Fruit fly (Drosophila melanogaster) whole organism, wandering third instar larva: ENCODE results near the gene Stat92E.

Experiments used
- Abd-B ChIP-seq: fragments of >200 bp; optimal IDR thresholded peaks from 2 replicates; lab custom pipeline; 2017; ENCODE audit warnings: missing biosample characterization, missing genetic modification characterization
- CG32264 ChIP-seq: fragments of 200-800 bp; sonication (Bioruptor generic); optimal IDR thresholded peaks from 2 replicates; lab custom pipeline; 2016; ENCODE audit warnings: missing biosample characterization, missing genetic modification characterization
- CG9705 ChIP-seq: fragments of 200-800 bp; sonication (Bioruptor generic); optimal IDR thresholded peaks from 2 replicates; lab custom pipeline; 2018; ENCODE audit warnings: missing biosample characterization, mild to moderate bottlenecking, missing genetic modification characterization
- CrebA ChIP-seq: fragments of 200-800 bp; sonication (Bioruptor generic); optimal IDR thresholded peaks from 2 replicates; lab custom pipeline; 2016; ENCODE audit warnings: missing biosample characterization, mild to moderate bottlenecking, missing genetic modification characterization, borderline replicate concordance
- Dfd ChIP-seq: fragments of >200 bp; optimal IDR thresholded peaks from 2 replicates; lab custom pipeline; 2017; ENCODE audit warnings: missing biosample characterization, missing genetic modification characterization
- Dif ChIP-seq: fragments of 200-275, 200-300 bp; sonication (Bioruptor generic); optimal IDR thresholded peaks from 2 replicates; lab custom pipeline; 2018; ENCODE audit warnings: missing biosample characterization, missing genetic modification characterization; ENCODE audit not compliant: partially characterized antibody
- GATAd ChIP-seq: sonication (Bioruptor generic); optimal IDR thresholded peaks from 2 replicates; lab custom pipeline; 2016; ENCODE audit warnings: missing biosample characterization, missing genetic modification characterization
- HLH106 ChIP-seq: fragments of 200-800 bp; optimal IDR thresholded peaks from 3 replicates; lab custom pipeline; 2019; ENCODE audit warnings: missing biosample characterization, mild to moderate bottlenecking, missing genetic modification characterization, moderate library complexity
- Hnf4 ChIP-seq: fragments of 200-800 bp; sonication (Bioruptor generic); optimal IDR thresholded peaks from 2 replicates; lab custom pipeline; 2016; ENCODE audit warnings: missing biosample characterization, mild to moderate bottlenecking, missing genetic modification characterization
- Hr78 ChIP-seq: fragments of >200 bp; optimal IDR thresholded peaks from 2 replicates; lab custom pipeline; 2017; ENCODE audit warnings: missing biosample characterization, missing genetic modification characterization
- Hr83 ChIP-seq: fragments of 200-300 bp; sonication (Bioruptor generic); optimal IDR thresholded peaks from 2 replicates; lab custom pipeline; 2016; ENCODE audit warnings: missing biosample characterization, mild to moderate bottlenecking, missing genetic modification characterization, moderate library complexity; ENCODE audit not compliant: poor library complexity, severe bottlenecking
- Jra ChIP-seq: sonication (Bioruptor generic); optimal IDR thresholded peaks from 2 replicates; lab custom pipeline; 2016; ENCODE audit warnings: missing biosample characterization, missing genetic modification characterization
- Mio ChIP-seq: sonication (Bioruptor generic); optimal IDR thresholded peaks from 2 replicates; lab custom pipeline; 2016; ENCODE audit warnings: missing biosample characterization, missing genetic modification characterization
- Myc ChIP-seq: fragments of >200 bp; optimal IDR thresholded peaks from 2 replicates; lab custom pipeline; 2017
- N ChIP-seq: fragments of >200 bp; optimal IDR thresholded peaks from 2 replicates; lab custom pipeline; 2018; ENCODE audit warnings: missing biosample characterization, missing external identifiers, missing genetic modification characterization
- OdsH ChIP-seq: fragments of 200-800 bp; sonication (Bioruptor generic); optimal IDR thresholded peaks from 2 replicates; lab custom pipeline; 2016; ENCODE audit warnings: missing biosample characterization, mild to moderate bottlenecking, missing genetic modification characterization
- Rel ChIP-seq, 2 experiments: fragments of 200-800 bp; sonication (Bioruptor generic) in 1 of 2; optimal IDR thresholded peaks; 2 replicates in 1 of 2; 3 replicates in 1 of 2; lab custom pipeline; 2016 to 2019; ENCODE audit warnings: mild to moderate bottlenecking in 2 of 2, missing biosample characterization in 2 of 2, missing genetic modification characterization in 2 of 2, moderate library complexity in 1 of 2
- Sp1 ChIP-seq: fragments of 200-800 bp; sonication (Bioruptor generic); optimal IDR thresholded peaks from 3 replicates; lab custom pipeline; 2019; ENCODE audit warnings: missing biosample characterization, mild to moderate bottlenecking, missing genetic modification characterization, moderate library complexity
- Vsx2 ChIP-seq: fragments of 200-300, 225-300 bp; sonication (Bioruptor generic); optimal IDR thresholded peaks from 2 replicates; lab custom pipeline; 2018; ENCODE audit warnings: missing biosample characterization, missing genetic modification characterization; ENCODE audit not compliant: partially characterized antibody
- br ChIP-seq: fragments of 200-800 bp; sonication (Bioruptor generic); optimal IDR thresholded peaks from 2 replicates; lab custom pipeline; 2016; ENCODE audit warnings: missing biosample characterization, missing genetic modification characterization
- brk ChIP-seq: fragments of 200-800 bp; sonication (Bioruptor generic); optimal IDR thresholded peaks from 2 replicates; lab custom pipeline; 2016; ENCODE audit warnings: missing biosample characterization, mild to moderate bottlenecking, missing genetic modification characterization
- dl ChIP-seq, 2 experiments: fragments of 175-275, 200-275 bp in 1 of 2; fragments of 200-275 bp in 1 of 2; sonication (Bioruptor generic); optimal IDR thresholded peaks; lab custom pipeline; 2018; ENCODE audit warnings: mild to moderate bottlenecking in 2 of 2, missing biosample characterization in 2 of 2, missing genetic modification characterization in 2 of 2, moderate library complexity in 2 of 2; ENCODE audit not compliant: partially characterized antibody in 2 of 2, insufficient read depth in 1 of 2
- dmrt93B ChIP-seq: fragments of 200-800 bp; sonication (Bioruptor generic); optimal IDR thresholded peaks from 2 replicates; lab custom pipeline; 2018; ENCODE audit warnings: missing biosample characterization, mild to moderate bottlenecking, missing genetic modification characterization
- dsf ChIP-seq: sonication (Bioruptor generic); optimal IDR thresholded peaks from 2 replicates; lab custom pipeline; 2016; ENCODE audit warnings: missing biosample characterization, missing genetic modification characterization, borderline replicate concordance
- ey ChIP-seq: fragments of 200-800 bp; sonication (Bioruptor generic); optimal IDR thresholded peaks from 2 replicates; lab custom pipeline; 2016; ENCODE audit warnings: missing biosample characterization, missing genetic modification characterization
- foxo ChIP-seq, 2 experiments: fragments of 200-800 bp; sonication (Bioruptor generic); optimal IDR thresholded peaks; 2 replicates in 1 of 2; 3 replicates in 1 of 2; lab custom pipeline; 2016 to 2017; ENCODE audit warnings: missing biosample characterization in 2 of 2, missing genetic modification characterization in 2 of 2
- fru ChIP-seq: fragments of 200-800 bp; sonication (Bioruptor generic); optimal IDR thresholded peaks from 3 replicates; lab custom pipeline; 2016; ENCODE audit warnings: missing biosample characterization, mild to moderate bottlenecking, missing genetic modification characterization
- h ChIP-seq: fragments of 200-800 bp; sonication (Bioruptor generic); optimal IDR thresholded peaks from 3 replicates; lab custom pipeline; 2016; ENCODE audit warnings: missing biosample characterization, mild to moderate bottlenecking, missing genetic modification characterization
- jim ChIP-seq: fragments of 175-275, 200-325 bp; sonication (Bioruptor generic); optimal IDR thresholded peaks from 2 replicates; lab custom pipeline; 2016; ENCODE audit warnings: missing biosample characterization, mild to moderate bottlenecking, missing genetic modification characterization
- lola ChIP-seq: fragments of >200 bp; optimal IDR thresholded peaks from 2 replicates; lab custom pipeline; 2017; ENCODE audit warnings: missing biosample characterization, missing genetic modification characterization
- pan ChIP-seq: fragments of >200 bp; optimal IDR thresholded peaks from 2 replicates; lab custom pipeline; 2017
- psq ChIP-seq: fragments of 200-800 bp; sonication (Bioruptor generic); optimal IDR thresholded peaks from 3 replicates; lab custom pipeline; 2017; ENCODE audit warnings: missing biosample characterization, mild to moderate bottlenecking, missing genetic modification characterization, moderate library complexity
- rgr ChIP-seq: fragments of 200-800 bp; sonication (Bioruptor generic); optimal IDR thresholded peaks from 3 replicates; lab custom pipeline; 2016; ENCODE audit warnings: missing biosample characterization, mild to moderate bottlenecking, missing genetic modification characterization
- sv ChIP-seq: fragments of 200-800 bp; sonication (Bioruptor generic); optimal IDR thresholded peaks from 3 replicates; lab custom pipeline; 2016; ENCODE audit warnings: missing biosample characterization, missing genetic modification characterization
- tai ChIP-seq: sonication (Bioruptor generic); optimal IDR thresholded peaks from 2 replicates; lab custom pipeline; 2016; ENCODE audit warnings: missing biosample characterization, missing genetic modification characterization
- usp ChIP-seq: fragments of >200 bp; optimal IDR thresholded peaks from 2 replicates; lab custom pipeline; 2017; ENCODE audit warnings: missing biosample characterization, missing genetic modification characterization
- woc ChIP-seq: sonication (Bioruptor generic); optimal IDR thresholded peaks from 2 replicates; lab custom pipeline; 2016; ENCODE audit warnings: missing biosample characterization, mild to moderate bottlenecking, missing genetic modification characterization

Gene Stat92E

DNA sequence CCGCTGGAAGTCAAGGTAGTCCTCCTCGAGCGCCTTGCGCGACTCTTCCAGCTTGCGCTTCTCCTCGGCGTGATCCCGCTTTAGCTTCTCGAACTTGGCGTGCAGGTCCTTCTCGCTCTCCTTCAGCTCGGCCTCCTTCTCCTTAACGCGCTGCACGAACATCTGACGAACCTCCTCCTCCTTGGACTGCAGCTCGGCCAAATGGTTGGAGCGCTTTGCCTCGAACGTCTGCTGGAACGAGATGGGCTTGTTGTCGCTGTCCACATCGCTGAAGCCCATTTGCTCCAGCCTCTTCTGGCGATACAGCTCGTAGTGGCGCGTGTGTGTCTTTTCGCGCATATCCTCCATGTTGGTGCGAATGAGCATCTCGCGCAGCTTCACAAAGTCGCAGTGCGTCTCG is 34.3 kb upstream of the Stat92E start:
- TF ChIP-seq brk (GFP tag; lab: Kevin White, UChicago) = no peak
- no peak for TF ChIP-seq Myc (lab: Kevin White, UChicago)
- no peak for TF ChIP-seq CrebA
- no peak for TF ChIP-seq CG32264 (GFP tag; lab: Kevin White, UChicago)
- TF ChIP-seq Hr78 (GFP tag; lab: Kevin White, UChicago) = no peak
- no peak for TF ChIP-seq Sp1 (GFP tag; lab: Kevin White, UChicago)
- no peak for TF ChIP-seq Abd-B (GFP tag; lab: Kevin White, UChicago)
- TF ChIP-seq Hnf4 (GFP tag; lab: Kevin White, UChicago) = no peak
- TF ChIP-seq Jra (GFP tag; lab: Kevin White, UChicago) = no peak
- TF ChIP-seq GATAd (GFP tag; lab: Kevin White, UChicago) = no peak
- TF ChIP-seq Vsx2 (GFP tag; lab: Kevin White, UChicago) = no peak
- no peak for TF ChIP-seq rgr (GFP tag; lab: Kevin White, UChicago)
- TF ChIP-seq woc = no peak
- TF ChIP-seq pan = no peak
- TF ChIP-seq psq (GFP tag; lab: Kevin White, UChicago) = no peak

DNA sequence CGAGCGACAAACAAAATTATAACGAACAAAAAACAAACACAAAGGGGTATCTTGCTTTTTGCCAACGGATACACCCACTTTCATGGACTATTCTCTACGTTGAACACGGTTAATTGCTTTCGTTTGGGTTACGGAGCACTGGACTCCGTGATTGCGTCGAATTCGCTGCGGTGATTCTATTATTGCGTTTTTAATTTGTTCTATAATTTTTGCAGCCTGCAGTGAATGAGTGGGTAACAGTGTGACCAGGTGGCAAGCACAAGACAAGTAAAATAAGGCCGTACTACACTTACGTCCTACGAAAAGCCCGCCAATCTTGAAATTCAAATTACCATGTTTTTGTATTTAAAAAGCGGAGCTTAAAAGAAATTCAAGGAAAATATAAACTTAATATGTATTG is 33.5 kb upstream of the Stat92E start, which contains the start of gene CG16953:
TSS of gene CG16953 (minus strand) at position 268 of the 400 bp plus-strand sequence.
- TF ChIP-seq jim (GFP tag; lab: Kevin White, UChicago) (no peak), brk (GFP tag; lab: Kevin White, UChicago) (no peak), lola (GFP tag; lab: Kevin White, UChicago) (no peak), Hnf4 (GFP tag; lab: Kevin White, UChicago) (no peak), foxo (GFP tag; optimal IDR thresholded peaks at IDR 0.05; lab: Kevin White, UChicago) (no peak), dmrt93B (GFP tag; lab: Kevin White, UChicago) (no peak), br (peak; percentile 1), Jra (GFP tag; lab: Kevin White, UChicago) (peak; percentile 28), Dfd (GFP tag; lab: Kevin White, UChicago) (no peak), Abd-B (GFP tag; lab: Kevin White, UChicago) (no peak), pan (no peak), Hr78 (GFP tag; lab: Kevin White, UChicago) (no peak), CG32264 (GFP tag; lab: Kevin White, UChicago) (no peak), dsf (no peak), Rel (GFP tag; optimal IDR thresholded peaks at IDR 0.05; lab: Kevin White, UChicago) (no peak), Rel (tag; optimal IDR thresholded peaks at IDR 0.05; lab: Kevin White, UChicago) (peak; percentile 35), rgr (GFP tag; lab: Kevin White, UChicago) (no peak), Myc (lab: Kevin White, UChicago) (no peak), Dif (GFP tag; lab: Kevin White, UChicago) (no peak), N (GFP tag; lab: Kevin White, UChicago) (no peak), woc (no peak), ey (GFP tag; lab: Kevin White, UChicago) (no peak), Mio (GFP tag; lab: Kevin White, UChicago) (no peak), Sp1 (GFP tag; lab: Kevin White, UChicago) (peak; percentile 14), psq (GFP tag; lab: Kevin White, UChicago) (no peak), dl (GFP tag; optimal IDR thresholded peaks at IDR 0.05; lab: Kevin White, UChicago; ENCODE audit: insufficient read depth in 1 of 2, partially characterized antibody in 2 of 2) (no peak), Vsx2 (GFP tag; lab: Kevin White, UChicago) (no peak)

DNA sequence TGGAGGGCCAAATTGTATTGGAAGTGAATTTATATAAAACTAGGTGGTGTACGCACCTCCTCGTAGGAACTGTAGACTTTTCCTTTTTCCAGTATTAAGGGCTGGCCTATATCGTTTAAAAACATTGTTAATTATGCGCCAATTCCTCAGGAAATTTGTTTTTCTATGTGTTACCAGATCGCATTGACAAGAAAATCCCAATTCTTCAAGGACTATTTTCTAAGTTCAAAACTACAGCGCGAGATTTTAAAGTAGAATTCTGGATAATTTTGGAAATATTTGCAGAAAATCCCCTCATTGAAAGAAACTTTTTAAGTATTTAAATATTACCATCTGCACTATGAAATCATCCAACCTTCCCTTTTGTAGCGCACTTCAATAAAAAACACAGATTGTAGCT is 29.3 kb upstream of the Stat92E start, which contains the start of gene CG34008:
TSS of gene CG34008 (minus strand) at position 147 of the 400 bp plus-strand sequence.
- TF ChIP-seq Mio (GFP tag; lab: Kevin White, UChicago) = no peak
- TF ChIP-seq HLH106 (tag; lab: Kevin White, UChicago) = no peak
- TF ChIP-seq lola (GFP tag; lab: Kevin White, UChicago) = no peak

DNA sequence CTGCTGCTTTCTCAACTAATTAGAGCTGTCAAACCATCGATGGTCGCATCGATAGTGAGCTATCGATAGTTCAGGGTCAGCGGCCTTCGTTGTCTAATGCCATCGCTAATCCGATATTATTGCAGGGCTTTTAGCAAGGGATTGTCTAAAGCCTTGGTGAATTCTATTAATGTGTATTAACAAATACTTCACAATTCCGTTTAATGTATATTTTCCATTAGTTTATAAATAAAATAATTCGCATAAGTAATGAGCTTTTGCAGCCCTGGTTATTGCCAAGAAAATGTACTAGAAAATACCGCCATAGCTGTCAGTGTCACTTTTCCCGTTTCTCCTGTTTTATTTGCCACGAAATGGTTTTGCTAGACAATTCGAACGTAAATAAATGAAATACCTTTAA is 27.7 kb upstream of the Stat92E start, which contains the start of the genes EloB and Srp14:
TSS of gene EloB (minus strand) at position 35 of the 400 bp plus-strand sequence.
TSS of gene Srp14 (plus strand) at position 300 of the 400 bp plus-strand sequence.
- no peak for TF ChIP-seq Vsx2 (GFP tag; lab: Kevin White, UChicago)
- TF ChIP-seq Hr83 (GFP tag; lab: Kevin White, UChicago) = peak; percentile 81
- peak; percentile 77 for TF ChIP-seq sv (GFP tag; lab: Kevin White, UChicago)
- peak; percentile 57 to 88 for TF ChIP-seq foxo (GFP tag; optimal IDR thresholded peaks at IDR 0.05; lab: Kevin White, UChicago)
- peak; percentile 74 for TF ChIP-seq psq (GFP tag; lab: Kevin White, UChicago)
- peak; percentile 86 for TF ChIP-seq br
- TF ChIP-seq Sp1 (GFP tag; lab: Kevin White, UChicago) = peak; percentile 83
- peak; percentile 86 for TF ChIP-seq h
- TF ChIP-seq pan = no peak
- TF ChIP-seq dsf = no peak
- TF ChIP-seq Abd-B (GFP tag; lab: Kevin White, UChicago) = no peak
- no peak for TF ChIP-seq Hr78 (GFP tag; lab: Kevin White, UChicago)
- peak; percentile 71 for TF ChIP-seq CG9705 (GFP tag; lab: Kevin White, UChicago)
- TF ChIP-seq OdsH = peak; percentile 80
- TF ChIP-seq Rel (GFP tag; optimal IDR thresholded peaks at IDR 0.05; lab: Kevin White, UChicago) = no peak
- TF ChIP-seq Rel (tag; optimal IDR thresholded peaks at IDR 0.05; lab: Kevin White, UChicago) = peak; percentile 68
- no peak for TF ChIP-seq brk (GFP tag; lab: Kevin White, UChicago)
- TF ChIP-seq lola (GFP tag; lab: Kevin White, UChicago) = no peak
- TF ChIP-seq usp (GFP tag; lab: Kevin White, UChicago) = no peak
- peak; percentile 49 for TF ChIP-seq CG32264 (GFP tag; lab: Kevin White, UChicago)
- TF ChIP-seq N (GFP tag; lab: Kevin White, UChicago) = no peak
- no peak for TF ChIP-seq Myc (lab: Kevin White, UChicago)
- no peak for TF ChIP-seq dl (GFP tag; optimal IDR thresholded peaks at IDR 0.05; lab: Kevin White, UChicago; ENCODE audit: insufficient read depth in 1 of 2, partially characterized antibody in 2 of 2)
- no peak for TF ChIP-seq Mio (GFP tag; lab: Kevin White, UChicago)
- TF ChIP-seq woc = no peak
- peak; percentile 83 for TF ChIP-seq fru (GFP tag; lab: Kevin White, UChicago)
- TF ChIP-seq rgr (GFP tag; lab: Kevin White, UChicago) = peak; percentile 88
- TF ChIP-seq Dfd (GFP tag; lab: Kevin White, UChicago) = no peak
- TF ChIP-seq ey (GFP tag; lab: Kevin White, UChicago) = peak; percentile 86
- no peak for TF ChIP-seq tai (GFP tag; lab: Kevin White, UChicago)
- no peak for TF ChIP-seq jim (GFP tag; lab: Kevin White, UChicago)
- TF ChIP-seq Hnf4 (GFP tag; lab: Kevin White, UChicago) = peak; percentile 92
